Worm (Caenorhabditis elegans) whole organism, L4 larva: ENCODE data around the gene hmg-5.

Experiments
- ZK337.2 ChIP-seq: fragments of 200-800 bp; sonication (Bioruptor generic); IDR thresholded peaks from 2 replicates; pipeline ENCODE4 v1.3.6; 2022; ENCODE audit warnings: missing genetic modification reagents, missing genetic modification characterization, missing compliant biosample characterization
- aly-2 ChIP-seq: sonication (generic microtip); optimal IDR thresholded peaks from 2 replicates; lab custom pipeline; 2018; ENCODE audit warnings: missing biosample characterization, missing genetic modification characterization
- ceh-82 ChIP-seq: sonication (generic microtip); optimal IDR thresholded peaks from 2 replicates; lab custom pipeline; 2017; ENCODE audit warnings: missing biosample characterization, missing genetic modification characterization
- jun-1 ChIP-seq: fragments of 150-350 bp; optimal IDR thresholded peaks from 2 replicates; lab custom pipeline; 2014; ENCODE audit warnings: missing biosample characterization, missing genetic modification reagents, missing genetic modification characterization
- lin-15B ChIP-seq: fragments of 150-350 bp; sonication (generic microtip); optimal IDR thresholded peaks from 3 replicates; lab custom pipeline; 2014; ENCODE audit warnings: missing biosample characterization, missing genetic modification characterization
- nhr-237 ChIP-seq: sonication (generic microtip); optimal IDR thresholded peaks from 2 replicates; lab custom pipeline; 2017; ENCODE audit warnings: missing biosample characterization, missing genetic modification characterization
- pqm-1 ChIP-seq: sonication (generic microtip); optimal IDR thresholded peaks from 2 replicates; lab custom pipeline; 2017; ENCODE audit warnings: missing biosample characterization, missing genetic modification characterization
- snpc-4 ChIP-seq: fragments of 150-350 bp; optimal IDR thresholded peaks from 2 replicates; lab custom pipeline; 2014; ENCODE audit warnings: missing biosample characterization, missing genetic modification characterization

- no peak for TF ChIP-seq lin-15B
- peak; percentile 85 for TF ChIP-seq pqm-1 (tag; lab: Kevin White, UChicago)
- no peak for TF ChIP-seq aly-2 (tag; lab: Kevin White, UChicago)
- no peak for TF ChIP-seq nhr-237 (tag; lab: Kevin White, UChicago)
- TF ChIP-seq snpc-4 (tag; lab: Kevin White, UChicago), result no peak
- no peak for TF ChIP-seq ceh-82 (tag; lab: Kevin White, UChicago)
- TF ChIP-seq jun-1 (tag; lab: Kevin White, UChicago), result no peak
- TF ChIP-seq ZK337.2 (GFP tag; lab: Robert Waterston, UW), result no peak
Measured at ce11 chrIV:7679120-7679519, 33.1 kb upstream of the hmg-5 start.
